Worm (Caenorhabditis elegans) whole organism, late embryonic: Measurements from ENCODE around the gene T04B8.1.

Experiments used
- K09A11.1 ChIP-seq: sonication (generic microtip); optimal IDR thresholded peaks from 2 replicates; lab custom pipeline; 2017; ENCODE audit warnings: antibody characterized with exemption, mild to moderate bottlenecking, missing genetic modification characterization, missing compliant biosample characterization; ENCODE audit not compliant: insufficient read depth
- T23F11.4 ChIP-seq: fragments of 200-800 bp; sonication (Bioruptor generic); optimal IDR thresholded peaks from 2 replicates; lab custom pipeline; 2018; ENCODE audit warnings: mild to moderate bottlenecking, missing genetic modification characterization, missing compliant biosample characterization
- nhr-11 ChIP-seq: fragments of 150-350 bp; optimal IDR thresholded peaks from 2 replicates; lab custom pipeline; 2014; ENCODE audit warnings: missing biosample characterization, missing genetic modification characterization
- npax-4 ChIP-seq: sonication (generic microtip); optimal IDR thresholded peaks from 2 replicates; lab custom pipeline; 2016; ENCODE audit warnings: missing genetic modification characterization, missing compliant biosample characterization
- pqm-1 ChIP-seq: sonication (generic microtip); optimal IDR thresholded peaks from 2 replicates; lab custom pipeline; 2016; ENCODE audit warnings: missing genetic modification characterization, missing compliant biosample characterization
- sdc-2 ChIP-seq: sonication (generic microtip); optimal IDR thresholded peaks from 2 replicates; lab custom pipeline; 2016; ENCODE audit warnings: missing genotype, missing genetic modification characterization, missing compliant biosample characterization
- unc-86 ChIP-seq: sonication (generic microtip); optimal IDR thresholded peaks from 2 replicates; lab custom pipeline; 2016; ENCODE audit warnings: missing genetic modification characterization, missing compliant biosample characterization

DNA sequence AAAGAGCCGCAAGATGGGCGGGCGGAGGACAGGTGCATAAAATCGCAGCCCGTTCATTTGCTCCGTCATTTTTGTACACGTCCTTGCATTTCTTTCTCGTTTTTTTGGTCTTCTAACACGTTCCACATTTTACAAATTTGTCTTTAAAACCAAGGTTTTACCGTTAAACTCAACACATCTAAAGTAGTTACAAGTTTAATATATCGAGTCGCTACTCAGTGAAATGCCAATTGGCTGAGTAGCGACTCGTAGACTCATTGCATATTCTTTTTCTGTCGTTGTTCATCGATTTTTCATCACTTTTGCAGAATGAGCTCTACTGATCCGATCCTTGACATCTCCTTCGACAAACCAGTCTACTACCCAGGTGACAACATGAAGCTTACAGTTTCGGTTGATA lies 6.9 kb upstream of the T04B8.1 start, which contains the start of gene arrd-1:
- TF ChIP-seq K09A11.1 (tag; lab: Kevin White, UChicago) (no peak), nhr-11 (tag; lab: Kevin White, UChicago) (no peak), unc-86 (tag; lab: Kevin White, UChicago) (no peak), pqm-1 (no peak), T23F11.4 (GFP tag; lab: Kevin White, UChicago) (no peak), sdc-2 (tag; lab: Kevin White, UChicago) (no peak), npax-4 (tag; lab: Kevin White, UChicago) (no peak)
